Fruit fly (Drosophila melanogaster): ENCODE measurements around the gene Vps16A.

The Vps16A gene

dm6 chr3R:9246879-9247621, 19.8 kb upstream of the Vps16A start (continued):
- TF ChIP-seq CG1832 (GFP tag; optimal IDR thresholded peaks at IDR 0.05) (no peak), yki (optimal IDR thresholded peaks at IDR 0.05) (no peak), CG11504 (tag; optimal IDR thresholded peaks at IDR 0.05) (peak; percentile 76), CG3407 (GFP tag; optimal IDR thresholded peaks at IDR 0.05) (peak; percentile 53), NK7.1 (GFP tag; optimal IDR thresholded peaks at IDR 0.05) (no peak), Fer2 (tag; optimal IDR thresholded peaks at IDR 0.05) (no peak), slp2 (GFP tag; optimal IDR thresholded peaks at IDR 0.05) (peak; percentile 21), E2f2 (GFP tag; IDR thresholded peaks at IDR 0.05) (no peak; the same call in 1 of the 2 replicates), CG13123 (GFP tag; optimal IDR thresholded peaks at IDR 0.05) (no peak), CG6175 (GFP tag; IDR thresholded peaks at IDR 0.05) (no peak), CG16863 (GFP tag; optimal IDR thresholded peaks at IDR 0.05) (peak; percentile 51), org-1 (GFP tag; optimal IDR thresholded peaks at IDR 0.05) (peak; percentile 40), Dbx (GFP tag; IDR thresholded peaks at IDR 0.05) (no peak), croc (GFP tag; conservative IDR thresholded peaks at IDR 0.05) (peak; percentile 57; the same call in 2 of the 3 replicates), ems (GFP tag; optimal IDR thresholded peaks at IDR 0.05) (peak; percentile 51), jing (GFP tag; optimal IDR thresholded peaks at IDR 0.05) (peak; percentile 36), Bteb2 (GFP tag; optimal IDR thresholded peaks at IDR 0.05) (peak; percentile 28), sc (optimal IDR thresholded peaks at IDR 0.05) (no peak), sc (GFP tag; optimal IDR thresholded peaks at IDR 0.05) (peak; percentile 58), CG10366 (GFP tag; IDR thresholded peaks at IDR 0.05) (no peak), CG3163 (GFP tag; optimal IDR thresholded peaks at IDR 0.05) (peak; percentile 69), odd (GFP tag; optimal IDR thresholded peaks at IDR 0.05) (peak; percentile 52), HLH3B (GFP tag; IDR thresholded peaks at IDR 0.05) (peak; percentile 65; the same call in 1 of the 2 replicates), CG1024 (GFP tag; IDR thresholded peaks at IDR 0.05) (peak; percentile 47; the same call in 1 of the 2 replicates), CG17385 (GFP tag; optimal IDR thresholded peaks at IDR 0.05) (peak; percentile 59), lmd (GFP tag; IDR thresholded peaks at IDR 0.05) (0 out of 2 replicates have a peak, but pooled peaks have one; percentile 6), pan (optimal IDR thresholded peaks at IDR 0.05) (no peak), pan (GFP tag; optimal IDR thresholded peaks at IDR 0.05 in 1 of 2, IDR thresholded peaks at IDR 0.05 in 1 of 2) (peak in 1 of 2 experiments; percentile 18), Meics (GFP tag; optimal IDR thresholded peaks at IDR 0.05) (peak; percentile 34), so (GFP tag; IDR thresholded peaks at IDR 0.05) (no peak), Taf1 (GFP tag; IDR thresholded peaks at IDR 0.05) (no peak), CG15269 (tag; optimal IDR thresholded peaks at IDR 0.05) (peak; percentile 51), Mrtf (GFP tag; IDR thresholded peaks at IDR 0.05) (no peak), Chrac-16 (GFP tag; optimal IDR thresholded peaks at IDR 0.05) (peak; percentile 35), CG6272 (GFP tag; IDR thresholded peaks at IDR 0.05) (no peak), br (optimal IDR thresholded peaks at IDR 0.05) (no peak), HHEX (GFP tag; optimal IDR thresholded peaks at IDR 0.05) (peak; percentile 14), cas (GFP tag; IDR thresholded peaks at IDR 0.05) (no peak), otp (GFP tag; IDR thresholded peaks at IDR 0.05) (no peak), CG30431 (GFP tag; optimal IDR thresholded peaks at IDR 0.05) (no peak), HLHmδ (GFP tag; optimal IDR thresholded peaks at IDR 0.05) (no peak), Trl (optimal IDR thresholded peaks at IDR 0.05) (peak; percentile 22 to 64), Trl (GFP tag; optimal IDR thresholded peaks at IDR 0.05) (peak; percentile 43), crc (GFP tag; optimal IDR thresholded peaks at IDR 0.05) (no peak), CG13296 (GFP tag; optimal IDR thresholded peaks at IDR 0.05) (no peak), ham (GFP tag; IDR thresholded peaks at IDR 0.05) (no peak), Usf (GFP tag; optimal IDR thresholded peaks at IDR 0.05) (peak; percentile 22), B-H2 (GFP tag; optimal IDR thresholded peaks at IDR 0.05) (no peak), CG3847 (GFP tag; IDR thresholded peaks at IDR 0.05) (0 out of 2 replicates have a peak, but pooled peaks have one; percentile 13), Awh (GFP tag; IDR thresholded peaks at IDR 0.05) (peak; percentile 41; the same call in 1 of the 2 replicates), Oaz (GFP tag; IDR thresholded peaks at IDR 0.05) (no peak), CG6813 (GFP tag; optimal IDR thresholded peaks at IDR 0.05) (peak; percentile 44)
